Worm (Caenorhabditis elegans) whole organism, L3 larva: ENCODE data around the gene R07E5.5.

Experiments
- ZK546.5 ChIP-seq: sonication (generic microtip); optimal IDR thresholded peaks from 2 replicates; lab custom pipeline; 2017; ENCODE audit warnings: missing biosample characterization, missing genetic modification characterization
- aly-2 ChIP-seq: fragments of 150-350 bp; optimal IDR thresholded peaks from 2 replicates; lab custom pipeline; 2014; ENCODE audit warnings: missing biosample characterization, missing genetic modification characterization
- ceh-9 ChIP-seq: sonication (generic microtip); optimal IDR thresholded peaks from 2 replicates; lab custom pipeline; 2018; ENCODE audit warnings: missing biosample characterization, missing genetic modification characterization
- daf-12 ChIP-seq: fragments of 150-350 bp; optimal IDR thresholded peaks from 2 replicates; lab custom pipeline; 2014; ENCODE audit warnings: missing biosample characterization, missing genetic modification reagents, missing genetic modification characterization
- egl-27 ChIP-seq: sonication (generic microtip); optimal IDR thresholded peaks from 4 replicates; lab custom pipeline; 2017; ENCODE audit warnings: missing biosample characterization, missing genetic modification reagents, missing genetic modification characterization
- jun-1 ChIP-seq: fragments of 150-350 bp; optimal IDR thresholded peaks from 2 replicates; lab custom pipeline; 2014; ENCODE audit warnings: missing biosample characterization, missing genetic modification reagents, missing genetic modification characterization
- nfya-1 ChIP-seq: sonication (generic microtip); optimal IDR thresholded peaks from 2 replicates; lab custom pipeline; 2017; ENCODE audit warnings: missing genetic modification characterization, mild to moderate bottlenecking, missing compliant biosample characterization, antibody characterized with exemption, moderate library complexity; ENCODE audit not compliant: insufficient read depth
- nhr-12 ChIP-seq: fragments of 150-350 bp; optimal IDR thresholded peaks from 2 replicates; lab custom pipeline; 2014; ENCODE audit warnings: missing biosample characterization, missing genetic modification characterization
- nhr-77 ChIP-seq: fragments of 150-350 bp; optimal IDR thresholded peaks from 2 replicates; lab custom pipeline; 2014; ENCODE audit warnings: missing biosample characterization, missing genetic modification characterization
- pha-4 ChIP-seq: fragments of 150-350 bp; optimal IDR thresholded peaks from 2 replicates; lab custom pipeline; 2014; ENCODE audit warnings: missing biosample characterization, missing genetic modification reagents, missing genetic modification characterization
- skn-1 ChIP-seq: fragments of 150-350 bp; optimal IDR thresholded peaks from 2 replicates; lab custom pipeline; 2014; ENCODE audit warnings: missing biosample characterization, missing genetic modification characterization
- ztf-11 ChIP-seq: fragments of 150-350 bp; optimal IDR thresholded peaks from 2 replicates; lab custom pipeline; 2014; ENCODE audit warnings: missing biosample characterization, missing genetic modification characterization

DNA sequence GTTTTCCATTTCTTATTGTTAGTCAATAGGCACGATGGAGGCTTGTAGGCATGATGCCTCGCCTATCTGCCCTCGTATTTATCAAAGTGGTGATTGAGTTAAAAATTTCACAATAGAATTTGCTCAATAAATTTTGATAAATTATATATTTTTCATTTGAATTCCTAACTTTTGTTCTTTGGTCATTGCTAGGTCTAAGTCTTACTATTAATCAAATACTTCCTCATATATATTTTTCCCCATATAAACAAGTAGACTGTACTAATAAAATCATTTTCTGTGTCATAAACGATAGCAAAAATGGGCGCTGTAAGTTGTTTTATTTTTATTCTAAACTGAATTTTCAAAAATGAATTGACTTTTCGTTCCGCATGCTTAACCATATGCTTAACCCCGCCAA is 12.7 kb upstream of the R07E5.5 start, which contains the start of gene pals-28:
- TF ChIP-seq jun-1 (tag; lab: Kevin White, UChicago) (no peak), ZK546.5 (no peak), ztf-11 (tag; lab: Kevin White, UChicago) (no peak), egl-27 (no peak), nhr-77 (tag; lab: Kevin White, UChicago) (no peak), pha-4 (no peak), daf-12 (tag; lab: Kevin White, UChicago) (no peak), aly-2 (tag; lab: Kevin White, UChicago) (no peak), ceh-9 (tag; lab: Kevin White, UChicago) (no peak), skn-1 (tag; lab: Kevin White, UChicago) (no peak), nhr-12 (no peak), nfya-1 (tag; lab: Kevin White, UChicago) (no peak)
